Worm (Caenorhabditis elegans) whole organism, young adult: ENCODE results near the gene ric-3.
A peak's percentile ranks its signal among the peaks of the same experiment; 100 is the strongest.

ENCODE experiments used
- B0261.1 ChIP-seq: sonication (generic microtip); optimal IDR thresholded peaks from 2 replicates; lab custom pipeline; 2016; ENCODE audit warnings: mild to moderate bottlenecking, missing genetic modification characterization, moderate library complexity, missing compliant biosample characterization
- F37B4.10 ChIP-seq: fragments of 200-800 bp; sonication (Bioruptor generic); IDR thresholded peaks from 2 replicates; pipeline ENCODE4 v1.3.6; 2022; ENCODE audit warnings: missing genetic modification characterization, missing compliant biosample characterization
- F39B2.1 ChIP-seq: fragments of 200-800 bp; sonication (Bioruptor generic); IDR thresholded peaks from 2 replicates; pipeline ENCODE4 v1.3.6; 2022; ENCODE audit warnings: missing genetic modification reagents, missing genetic modification characterization, missing compliant biosample characterization
- F57C9.4 ChIP-seq: sonication (generic microtip); optimal IDR thresholded peaks from 2 replicates; lab custom pipeline; 2017; ENCODE audit warnings: mild to moderate bottlenecking, missing genetic modification characterization, missing compliant biosample characterization
- K11D2.4 ChIP-seq: fragments of 200-800 bp; sonication (Bioruptor generic); IDR thresholded peaks from 2 replicates; pipeline ENCODE4 v1.3.6; 2022; ENCODE audit warnings: missing genetic modification reagents, missing genetic modification characterization, missing compliant biosample characterization
- K12H6.12 ChIP-seq: fragments of 200-800 bp; sonication (Bioruptor generic); optimal IDR thresholded peaks from 2 replicates; lab custom pipeline; 2018; ENCODE audit warnings: mild to moderate bottlenecking, missing genetic modification characterization, missing compliant biosample characterization
- T07F8.4 ChIP-seq: sonication (generic microtip); optimal IDR thresholded peaks from 2 replicates; lab custom pipeline; 2016; ENCODE audit warnings: mild to moderate bottlenecking, missing genetic modification characterization, moderate library complexity, missing compliant biosample characterization
- bed-2 ChIP-seq: fragments of 200-800 bp; sonication (Bioruptor generic); IDR thresholded peaks from 2 replicates; pipeline ENCODE4 v1.3.6; 2022; ENCODE audit warnings: missing genetic modification reagents, missing genetic modification characterization, missing compliant biosample characterization
- cebp-1 ChIP-seq, 2 experiments: fragments of 200-800 bp in 1 of 2; sonication (Bioruptor generic) in 1 of 2; sonication (generic microtip) in 1 of 2; IDR thresholded peaks in 1 of 2; optimal IDR thresholded peaks in 1 of 2; 2 replicates each; pipeline versions ENCODE4 v1.3.6 to Lab custom; 2017 to 2022; ENCODE audit warnings: missing compliant biosample characterization in 2 of 2, missing genetic modification characterization in 2 of 2, mild to moderate bottlenecking in 1 of 2, missing genetic modification reagents in 1 of 2, moderate library complexity in 1 of 2
- ceh-58 ChIP-seq: fragments of 200-800 bp; sonication (Bioruptor generic); IDR thresholded peaks from 2 replicates; pipeline ENCODE4 v1.3.6; 2022; ENCODE audit warnings: missing genetic modification characterization, missing compliant biosample characterization
- die-1 ChIP-seq: sonication (generic microtip); optimal IDR thresholded peaks from 2 replicates; lab custom pipeline; 2016; ENCODE audit warnings: missing genotype, mild to moderate bottlenecking, missing genetic modification characterization, missing compliant biosample characterization
- dpff-1 ChIP-seq: sonication (generic microtip); optimal IDR thresholded peaks from 2 replicates; lab custom pipeline; 2017; ENCODE audit warnings: mild to moderate bottlenecking, missing genetic modification characterization, missing compliant biosample characterization
- egl-44 ChIP-seq: fragments of 200-800 bp; sonication (Bioruptor generic); IDR thresholded peaks from 2 replicates; pipeline ENCODE4 v1.3.6; 2022; ENCODE audit warnings: missing genetic modification reagents, missing genetic modification characterization, missing compliant biosample characterization
- ekl-4 ChIP-seq: fragments of 200-800 bp; sonication (Bioruptor generic); IDR thresholded peaks from 2 replicates; pipeline ENCODE4 v1.3.6; 2022; ENCODE audit warnings: missing genetic modification reagents, missing genetic modification characterization, missing compliant biosample characterization
- hlh-26 ChIP-seq: fragments of 200-800 bp; sonication (Bioruptor generic); conservative IDR thresholded peaks from 2 replicates; pipeline ENCODE4 v1.3.6; 2022; ENCODE audit warnings: missing genetic modification reagents, missing genetic modification characterization, missing compliant biosample characterization
- hmg-1.2 ChIP-seq: fragments of 200-800 bp; sonication (Bioruptor generic); IDR thresholded peaks from 2 replicates; pipeline ENCODE4 v1.3.6; 2022; ENCODE audit warnings: missing genetic modification reagents, missing genetic modification characterization, missing compliant biosample characterization
- hsf-1 ChIP-seq: fragments of 200-800 bp; sonication (Bioruptor generic); IDR thresholded peaks from 2 replicates; pipeline ENCODE4 v1.3.6; 2022; ENCODE audit warnings: missing genetic modification reagents, missing genetic modification characterization, missing compliant biosample characterization
- lin-26 ChIP-seq: fragments of 200-800 bp; sonication (Bioruptor generic); IDR thresholded peaks from 2 replicates; pipeline ENCODE4 v1.3.6; 2022; ENCODE audit warnings: missing genetic modification reagents, missing genetic modification characterization, missing compliant biosample characterization
- lsy-27 ChIP-seq: sonication (generic microtip); optimal IDR thresholded peaks from 2 replicates; lab custom pipeline; 2017; ENCODE audit warnings: missing genetic modification characterization, mild to moderate bottlenecking, missing compliant biosample characterization, antibody characterized with exemption, missing genotype, borderline replicate concordance; ENCODE audit not compliant: insufficient read depth
- mxl-1 ChIP-seq: sonication (generic microtip); optimal IDR thresholded peaks from 2 replicates; lab custom pipeline; 2016; ENCODE audit warnings: missing genetic modification characterization, missing compliant biosample characterization
- nfya-1 ChIP-seq: sonication (generic microtip); optimal IDR thresholded peaks from 2 replicates; lab custom pipeline; 2017; ENCODE audit warnings: antibody characterized with exemption, missing compliant biosample characterization, missing genetic modification characterization, borderline replicate concordance; ENCODE audit not compliant: insufficient read depth
- nhr-179 ChIP-seq: sonication (generic microtip); optimal IDR thresholded peaks from 2 replicates; lab custom pipeline; 2016; ENCODE audit warnings: mild to moderate bottlenecking, missing genetic modification characterization, missing compliant biosample characterization
- nhr-27 ChIP-seq: fragments of 200-800 bp; sonication (Bioruptor generic); optimal IDR thresholded peaks from 2 replicates; lab custom pipeline; 2018; ENCODE audit warnings: mild to moderate bottlenecking, missing genetic modification characterization, moderate library complexity, missing compliant biosample characterization
- nhr-90 ChIP-seq: sonication (generic microtip); optimal IDR thresholded peaks from 2 replicates; lab custom pipeline; 2016; ENCODE audit warnings: missing genotype, mild to moderate bottlenecking, missing genetic modification characterization, missing compliant biosample characterization
- rcor-1 ChIP-seq: fragments of 200-800 bp; sonication (Bioruptor generic); IDR thresholded peaks from 2 replicates; pipeline ENCODE4 v1.3.6; 2022; ENCODE audit warnings: missing genetic modification reagents, missing genetic modification characterization, missing compliant biosample characterization
- snpc-3.4 ChIP-seq: sonication (generic microtip); optimal IDR thresholded peaks from 2 replicates; lab custom pipeline; 2017; ENCODE audit warnings: missing genetic modification characterization, mild to moderate bottlenecking, missing compliant biosample characterization, antibody characterized with exemption, moderate library complexity, missing genotype, missing genetic modification reagents
- snpc-4 ChIP-seq, 5 experiments: fragments of 150-350 bp in 1 of 5; sonication (generic microtip) in 4 of 5; optimal IDR thresholded peaks; 2 replicates each; lab custom pipeline; 2014 to 2018; ENCODE audit warnings: missing genetic modification characterization in 5 of 5, missing biosample characterization in 3 of 5, antibody characterized with exemption in 2 of 5, mild to moderate bottlenecking in 2 of 5, missing compliant biosample characterization in 2 of 5, missing genotype in 2 of 5, moderate library complexity in 2 of 5, missing genetic modification reagents in 1 of 5
- somi-1 ChIP-seq: fragments of 200-800 bp; sonication (Bioruptor generic); optimal IDR thresholded peaks from 2 replicates; lab custom pipeline; 2018; ENCODE audit warnings: mild to moderate bottlenecking, missing genetic modification characterization, missing compliant biosample characterization
- xnd-1 ChIP-seq: sonication (generic microtip); optimal IDR thresholded peaks from 2 replicates; lab custom pipeline; 2016; ENCODE audit warnings: missing genotype, missing genetic modification reagents, missing genetic modification characterization, missing compliant biosample characterization
- ztf-25 ChIP-seq: fragments of 200-800 bp; sonication (Bioruptor generic); IDR thresholded peaks from 2 replicates; pipeline ENCODE4 v1.3.6; 2022; ENCODE audit warnings: missing genetic modification reagents, missing genetic modification characterization, missing compliant biosample characterization
- ztf-3 ChIP-seq: fragments of 200-800 bp; sonication (Bioruptor generic); optimal IDR thresholded peaks from 2 replicates; lab custom pipeline; 2018; ENCODE audit warnings: mild to moderate bottlenecking, missing genetic modification characterization, missing compliant biosample characterization

Gene ric-3

DNA sequence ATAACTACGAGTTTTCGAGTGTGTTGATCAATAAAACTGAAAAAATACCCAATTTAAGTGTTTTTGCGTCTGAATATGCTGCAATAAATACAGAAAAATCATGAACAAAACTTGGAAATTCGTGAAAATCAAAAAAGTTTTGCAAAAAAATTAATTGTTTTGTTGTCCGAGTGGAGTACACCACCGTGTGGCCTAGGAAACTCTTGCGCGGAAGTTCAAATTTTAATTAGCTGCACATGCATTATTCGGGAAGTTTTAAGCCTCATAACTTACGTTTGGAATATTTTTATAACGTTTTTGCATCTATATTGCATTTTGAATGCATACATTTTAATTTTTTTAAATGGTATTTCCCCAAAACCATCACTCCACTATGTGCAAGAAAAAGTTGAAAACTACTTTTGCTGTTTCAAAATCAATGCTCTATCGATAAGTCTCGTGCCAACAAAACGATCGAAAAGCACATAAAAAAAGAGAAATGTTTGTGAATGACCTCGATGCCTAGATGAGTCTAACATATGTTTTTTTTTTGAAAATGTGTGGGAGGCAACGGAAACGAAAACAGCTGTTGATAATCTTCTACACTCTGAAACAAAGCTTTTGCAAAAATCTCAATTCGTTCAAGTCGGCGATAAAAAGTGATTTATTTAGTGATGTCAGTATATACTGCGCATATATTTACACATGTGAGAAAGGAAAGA lies 1.5 kb upstream of the ric-3 start (continued):
- TF ChIP-seq xnd-1 (peak; percentile 26), cebp-1 (GFP tag; IDR thresholded peaks at IDR 0.05; lab: Robert Waterston, UW) (no peak), cebp-1 (tag; optimal IDR thresholded peaks at IDR 0.05; lab: Kevin White, UChicago) (no peak), ztf-25 (GFP tag; lab: Robert Waterston, UW) (no peak), hlh-26 (GFP tag; lab: Robert Waterston, UW) (no peak), ceh-58 (GFP tag; lab: Robert Waterston, UW) (no peak), dpff-1 (tag; lab: Kevin White, UChicago) (no peak), F37B4.10 (GFP tag; lab: Robert Waterston, UW) (no peak), hsf-1 (GFP tag; lab: Robert Waterston, UW) (no peak), hmg-1.2 (GFP tag; lab: Robert Waterston, UW) (no peak), rcor-1 (GFP tag; lab: Robert Waterston, UW) (no peak), ztf-3 (GFP tag; lab: Kevin White, UChicago) (no peak), ekl-4 (GFP tag; lab: Robert Waterston, UW) (no peak), lin-26 (GFP tag; lab: Robert Waterston, UW) (no peak), K12H6.12 (no peak), F39B2.1 (GFP tag; lab: Robert Waterston, UW) (no peak), nhr-90 (tag; lab: Kevin White, UChicago) (no peak), nhr-179 (no peak), snpc-4 (GFP tag; optimal IDR thresholded peaks at IDR 0.05; lab: Kevin White, UChicago) (no peak), snpc-4 (tag; optimal IDR thresholded peaks at IDR 0.05; lab: Kevin White, UChicago) (peak in 1 of 4 experiments; percentile 3), egl-44 (GFP tag; lab: Robert Waterston, UW) (no peak), T07F8.4 (tag; lab: Kevin White, UChicago) (no peak), B0261.1 (no peak), somi-1 (GFP tag; lab: Kevin White, UChicago) (no peak), nhr-27 (tag; lab: Kevin White, UChicago) (no peak), nfya-1 (tag; lab: Kevin White, UChicago) (no peak), die-1 (tag; lab: Kevin White, UChicago) (no peak), F57C9.4 (tag; lab: Kevin White, UChicago) (no peak), bed-2 (GFP tag; lab: Robert Waterston, UW) (0 out of 2 replicates have a peak, but pooled peaks have one; percentile 50), mxl-1 (tag; lab: Kevin White, UChicago) (no peak), lsy-27 (tag; lab: Kevin White, UChicago) (no peak), snpc-3.4 (tag; lab: Kevin White, UChicago) (no peak)

DNA sequence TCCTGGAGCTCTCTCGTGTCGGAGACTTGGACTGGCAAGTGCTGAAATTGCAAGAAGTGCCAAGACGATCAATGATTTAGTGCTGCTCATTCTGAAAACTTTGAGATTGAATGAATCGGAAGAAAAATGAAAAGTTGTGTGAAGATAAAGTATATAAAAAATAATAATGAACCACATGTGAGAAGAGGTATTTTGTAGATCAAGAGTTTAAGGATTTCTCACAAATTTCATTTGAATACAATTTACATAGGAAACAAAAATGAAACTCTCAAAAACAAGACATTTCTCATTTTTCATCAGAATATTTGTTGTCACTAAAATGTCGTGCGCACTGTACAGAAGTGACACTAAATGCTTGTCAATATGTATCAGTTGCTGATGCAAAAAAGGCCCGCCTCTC lies 4.5 kb downstream of the ric-3 start, which contains the start of gene T14A8.2:
Gene T14A8.2, minus strand, starts transcription at position 101 of the 400 bp plus-strand sequence.
- TF ChIP-seq die-1 (tag; lab: Kevin White, UChicago) (no peak), K11D2.4 (no peak)

DNA sequence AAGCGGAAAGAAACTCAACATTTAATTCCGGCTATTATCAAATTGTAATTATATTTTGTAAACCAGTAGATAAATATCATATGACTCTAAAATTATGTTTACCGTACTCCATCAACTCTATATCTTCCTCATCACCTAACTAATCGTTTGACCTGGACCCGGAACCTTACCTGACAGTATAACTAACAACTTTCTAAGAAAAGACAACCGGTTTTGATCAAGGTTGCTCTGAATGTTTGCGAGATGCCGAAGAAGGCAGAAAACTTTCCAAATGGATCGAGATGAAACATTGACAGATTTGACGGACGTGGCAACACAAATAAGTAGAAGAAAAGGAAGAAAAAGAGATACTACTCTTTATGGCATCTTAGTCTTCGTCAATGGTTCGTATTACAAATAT lies 6.6 kb downstream of the ric-3 start:
- no peak for TF ChIP-seq snpc-4 (GFP tag; optimal IDR thresholded peaks at IDR 0.05; lab: Kevin White, UChicago)
- TF ChIP-seq snpc-4 (tag; optimal IDR thresholded peaks at IDR 0.05; lab: Kevin White, UChicago), result no peak
- TF ChIP-seq, all 124 proteins: peak for 0
